Worm (Caenorhabditis elegans): Measurements from ENCODE around the gene aaim-1.

The aaim-1 gene

DNA sequence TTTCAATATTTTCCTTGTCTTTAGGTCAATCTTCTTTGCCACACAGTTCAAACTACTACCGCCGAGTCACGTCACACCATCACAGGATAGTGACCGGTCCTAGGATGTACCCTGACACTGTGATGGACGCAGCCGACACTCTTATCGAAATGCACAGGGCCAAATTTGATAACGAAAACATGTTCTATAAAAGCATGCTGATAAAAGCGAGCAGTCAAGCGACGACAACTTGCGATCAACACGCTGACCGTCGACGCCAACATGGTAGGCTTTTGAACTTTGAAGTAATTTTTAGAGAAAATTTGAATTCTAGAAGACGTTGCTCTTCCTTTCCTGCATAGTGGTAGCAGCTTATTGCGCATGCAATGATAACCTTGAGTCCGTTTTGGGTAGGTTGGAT, 44.8 kb upstream of the aaim-1 start, which contains the start of gene cpr-6:
Gene cpr-6, plus strand, starts transcription at position 217 of the 400 bp plus-strand sequence.
- TF ChIP-seq lin-35 (GFP tag; optimal IDR thresholded peaks at IDR 0.05) (peak in 1 of 2 experiments; percentile 43), lin-14 (GFP tag; optimal IDR thresholded peaks at IDR 0.05) (peak; percentile 0), jun-1 (tag; optimal IDR thresholded peaks at IDR 0.05) (peak; percentile 5), elt-2 (tag; optimal IDR thresholded peaks at IDR 0.05) (peak; percentile 89), mdl-1 (tag; optimal IDR thresholded peaks at IDR 0.05) (peak in 1 of 2 experiments; percentile 9), ama-1 (optimal IDR thresholded peaks at IDR 0.05) (no peak), nhr-84 (tag; optimal IDR thresholded peaks at IDR 0.05) (no peak), efl-1 (optimal IDR thresholded peaks at IDR 0.05) (no peak), efl-1 (GFP tag; optimal IDR thresholded peaks at IDR 0.05 in 1 of 2) (peak in 1 of 2 experiments; percentile 73), ceh-8 (GFP tag; optimal IDR thresholded peaks at IDR 0.05) (no peak), hpl-2 (GFP tag; optimal IDR thresholded peaks at IDR 0.05) (no peak), egl-13 (tag; optimal IDR thresholded peaks at IDR 0.05) (no peak)

DNA sequence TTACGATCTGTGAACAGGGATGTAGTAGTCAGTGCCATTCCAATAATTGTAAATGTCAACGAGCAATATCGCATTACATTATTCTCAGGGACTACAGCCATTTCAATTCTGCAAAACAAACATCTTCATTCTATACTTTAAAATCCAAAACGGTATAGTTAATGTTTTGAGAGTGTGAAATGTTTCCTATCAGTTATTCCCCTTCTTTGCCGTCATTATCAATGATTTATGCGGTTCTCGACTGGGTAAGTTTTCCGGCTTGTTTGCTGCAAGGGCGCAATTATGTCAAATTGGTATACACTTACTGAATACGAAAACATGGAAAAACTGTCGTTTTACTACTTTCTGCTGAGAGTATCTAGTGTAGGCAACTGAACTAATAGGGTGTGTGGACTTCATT, 40.9 kb upstream of the aaim-1 start, which contains the start of gene F23G4.1:
Gene F23G4.1, minus strand, starts transcription at position 101 of the 400 bp plus-strand sequence.
- TF ChIP-seq elt-2 (tag; optimal IDR thresholded peaks at IDR 0.05) (no peak), ceh-8 (GFP tag; optimal IDR thresholded peaks at IDR 0.05) (no peak), ztf-4 (tag; optimal IDR thresholded peaks at IDR 0.05) (no peak), grh-1 (GFP tag; IDR thresholded peaks at IDR 0.05) (no peak), dsc-1 (tag; optimal IDR thresholded peaks at IDR 0.05) (no peak), ama-1 (optimal IDR thresholded peaks at IDR 0.05) (no peak), Y116A8C.19 (tag; optimal IDR thresholded peaks at IDR 0.05; ENCODE audit: borderline replicate concordance) (no peak), lin-35 (GFP tag; optimal IDR thresholded peaks at IDR 0.05) (no peak), lin-14 (GFP tag; optimal IDR thresholded peaks at IDR 0.05) (no peak), nhr-84 (tag; optimal IDR thresholded peaks at IDR 0.05) (no peak)

ce11 chrX:6601967-6602366, 39.7 kb upstream of the aaim-1 start:
- TF ChIP-seq alr-1 (tag; optimal IDR thresholded peaks at IDR 0.05; ENCODE audit: borderline replicate concordance) = no peak
- TF ChIP-seq unc-30 (tag; optimal IDR thresholded peaks at IDR 0.05) = no peak
- no peak for TF ChIP-seq nhr-20 (tag; optimal IDR thresholded peaks at IDR 0.05)
- no peak for TF ChIP-seq mdl-1 (tag; optimal IDR thresholded peaks at IDR 0.05)
- no peak for TF ChIP-seq fos-1 (tag; optimal IDR thresholded peaks at IDR 0.05)
- TF ChIP-seq pqm-1 (tag; optimal IDR thresholded peaks at IDR 0.05) = no peak
- no peak for TF ChIP-seq dpl-1 (GFP tag; optimal IDR thresholded peaks at IDR 0.05)
- TF ChIP-seq nhr-85 (tag) = no peak
- TF ChIP-seq swsn-7 (tag; optimal IDR thresholded peaks at IDR 0.05) = no peak
- TF ChIP-seq lsy-2 (tag; optimal IDR thresholded peaks at IDR 0.05) = no peak
- TF ChIP-seq ceh-88 (GFP tag; IDR thresholded peaks at IDR 0.05) = no peak
- TF ChIP-seq ceh-63 (GFP tag; optimal IDR thresholded peaks at IDR 0.05) = no peak

DNA sequence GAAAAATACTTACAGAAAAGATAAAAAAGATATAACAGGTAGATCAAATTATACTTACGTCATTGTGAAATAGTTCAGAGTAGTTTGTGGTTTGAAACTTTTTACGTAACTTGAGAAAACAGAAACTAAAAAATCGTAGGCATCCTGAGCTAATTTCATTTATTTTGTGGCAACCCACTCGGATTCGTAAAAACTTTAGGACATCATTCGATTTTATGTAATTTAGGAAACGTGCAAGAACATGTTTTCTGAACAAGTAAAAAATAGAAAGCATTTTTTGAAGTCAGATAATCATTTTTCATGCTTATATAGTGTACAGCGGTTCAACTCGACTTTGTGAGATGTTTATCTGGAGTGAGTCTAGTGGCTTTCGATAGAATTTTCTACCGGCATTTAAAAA, 36.5 kb upstream of the aaim-1 start, which contains the start of gene hic-1:
Gene hic-1, minus strand, starts transcription at position 101 of the 400 bp plus-strand sequence.
- TF ChIP-seq fos-1 (tag; optimal IDR thresholded peaks at IDR 0.05) (no peak), xbp-1 (tag; optimal IDR thresholded peaks at IDR 0.05) (no peak), lin-14 (GFP tag; optimal IDR thresholded peaks at IDR 0.05) (peak; percentile 27)

- TF ChIP-seq zag-1 (tag; optimal IDR thresholded peaks at IDR 0.05) = no peak
- no peak for TF ChIP-seq efl-1 (optimal IDR thresholded peaks at IDR 0.05)
- TF ChIP-seq efl-1 (GFP tag; optimal IDR thresholded peaks at IDR 0.05 in 1 of 2) = peak in 1 of 2 experiments; percentile 31
- peak; percentile 34 for TF ChIP-seq pag-3 (tag; optimal IDR thresholded peaks at IDR 0.05; ENCODE audit: borderline replicate concordance, insufficient read depth)
- peak; percentile 23; the same call in 1 of the 2 replicates for TF ChIP-seq nhr-19 (GFP tag; conservative IDR thresholded peaks at IDR 0.05)
- TF ChIP-seq nhr-71 (tag; optimal IDR thresholded peaks at IDR 0.05) = peak; percentile 42
- peak; percentile 69 for TF ChIP-seq rnt-1 (tag; optimal IDR thresholded peaks at IDR 0.05)
- peak; percentile 53 for TF ChIP-seq lin-14 (GFP tag; optimal IDR thresholded peaks at IDR 0.05)
- TF ChIP-seq pax-3 (tag; optimal IDR thresholded peaks at IDR 0.05) = no peak
- TF ChIP-seq snu-23 (GFP tag; optimal IDR thresholded peaks at IDR 0.05) = peak; percentile 2
- TF ChIP-seq F16B12.6 (tag; optimal IDR thresholded peaks at IDR 0.05) = no peak
Observed at ce11 chrX:6597089-6597488, 34.9 kb upstream of the aaim-1 start, which contains the start of gene ttr-6. ttr-6 (minus strand) TSS chrX:6597121.

All from whole organism, L1 larva.